Worm (Caenorhabditis elegans) whole organism, L4 larva: ENCODE data around the gene anmt-1.
A peak's percentile ranks its signal among the peaks of the same experiment; 100 is the strongest.

Source experiments
- F26F4.8 ChIP-seq: fragments of 200-800 bp; sonication (Bioruptor generic); conservative IDR thresholded peaks from 2 replicates; pipeline ENCODE4 v1.3.6; 2022; ENCODE audit warnings: missing genetic modification characterization, missing compliant biosample characterization
- Y75B8A.6 ChIP-seq: fragments of 200-800 bp; sonication (Bioruptor generic); IDR thresholded peaks from 2 replicates; pipeline ENCODE4 v1.3.6; 2022; ENCODE audit warnings: missing genetic modification reagents, missing genetic modification characterization, missing compliant biosample characterization
- ceh-82 ChIP-seq: sonication (generic microtip); optimal IDR thresholded peaks from 2 replicates; lab custom pipeline; 2017; ENCODE audit warnings: missing biosample characterization, missing genetic modification characterization
- dmd-8 ChIP-seq: fragments of 200-800 bp; sonication (Bioruptor generic); IDR thresholded peaks from 2 replicates; pipeline ENCODE4 v1.3.6; 2022; ENCODE audit warnings: missing genetic modification characterization, missing compliant biosample characterization
- fos-1 ChIP-seq: fragments of 150-350 bp; optimal IDR thresholded peaks from 2 replicates; lab custom pipeline; 2014; ENCODE audit warnings: missing biosample characterization, missing genetic modification characterization
- jun-1 ChIP-seq: fragments of 150-350 bp; optimal IDR thresholded peaks from 2 replicates; lab custom pipeline; 2014; ENCODE audit warnings: missing biosample characterization, missing genetic modification reagents, missing genetic modification characterization
- mdl-1 ChIP-seq, 2 experiments: fragments of 150-350 bp in 1 of 2; sonication (generic microtip) in 1 of 2; optimal IDR thresholded peaks; 2 replicates each; lab custom pipeline; 2014 to 2017; ENCODE audit warnings: missing biosample characterization in 2 of 2, missing genetic modification characterization in 2 of 2
- mes-2 ChIP-seq: sonication (generic microtip); optimal IDR thresholded peaks from 2 replicates; lab custom pipeline; 2016; ENCODE audit warnings: missing genotype, mild to moderate bottlenecking, missing genetic modification characterization, missing compliant biosample characterization; ENCODE audit not compliant: poor library complexity, severe bottlenecking
- nhr-28 ChIP-seq: fragments of 150-350 bp; optimal IDR thresholded peaks from 2 replicates; lab custom pipeline; 2014; ENCODE audit warnings: missing biosample characterization, missing genetic modification characterization
- pha-4 ChIP-seq, 2 experiments: fragments of 150-350 bp in 1 of 2; fragments of 200-800 bp in 1 of 2; sonication (Bioruptor generic) in 1 of 2; IDR thresholded peaks in 1 of 2; optimal IDR thresholded peaks in 1 of 2; 2 replicates each; pipeline versions ENCODE4 v1.3.6 to Lab custom; 2014 to 2022; ENCODE audit warnings: missing genetic modification characterization in 2 of 2, missing genetic modification reagents in 2 of 2, missing biosample characterization in 1 of 2, missing compliant biosample characterization in 1 of 2
- unc-39 ChIP-seq: sonication (generic microtip); optimal IDR thresholded peaks from 2 replicates; lab custom pipeline; 2017; ENCODE audit warnings: missing biosample characterization, missing genetic modification characterization
- ztf-11 ChIP-seq: fragments of 150-350 bp; optimal IDR thresholded peaks from 2 replicates; lab custom pipeline; 2014; ENCODE audit warnings: missing biosample characterization, missing genetic modification characterization

DNA sequence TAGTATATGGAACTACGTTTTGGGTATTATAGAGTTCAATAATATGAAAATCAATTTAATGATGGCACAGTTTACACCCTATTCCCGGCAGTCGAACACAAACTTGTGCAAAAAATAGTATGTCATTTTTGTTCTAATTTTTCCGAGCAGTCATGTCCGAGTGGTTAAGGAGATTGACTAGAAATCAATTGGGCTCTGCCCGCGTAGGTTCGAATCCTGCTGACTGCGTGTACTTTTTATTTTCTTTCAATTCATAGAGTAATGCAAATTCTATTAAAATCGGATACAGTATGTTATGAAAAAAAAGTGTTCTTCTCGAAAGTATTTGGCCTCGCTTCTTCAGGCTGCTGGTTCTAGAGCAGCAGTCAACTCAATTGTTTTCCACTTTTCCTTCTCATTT, 38.6 kb upstream of the anmt-1 start:
- TF ChIP-seq nhr-28 (tag; lab: Kevin White, UChicago) (no peak), Y75B8A.6 (GFP tag; lab: Robert Waterston, UW) (no peak), unc-39 (no peak), F26F4.8 (0 out of 2 replicates have a peak, but pooled peaks have one; percentile 42), pha-4 (GFP tag; IDR thresholded peaks at IDR 0.05; lab: Robert Waterston, UW) (peak; percentile 66; the same call in 1 of the 2 replicates), pha-4 (tag; optimal IDR thresholded peaks at IDR 0.05; lab: Kevin White, UChicago) (no peak), ceh-82 (tag; lab: Kevin White, UChicago) (no peak), dmd-8 (no peak), mdl-1 (tag; optimal IDR thresholded peaks at IDR 0.05; lab: Kevin White, UChicago) (no peak), jun-1 (tag; lab: Kevin White, UChicago) (no peak), fos-1 (tag; lab: Kevin White, UChicago) (no peak), ztf-11 (no peak), mes-2 (peak; percentile 54)
